Fruit fly (Drosophila melanogaster): ENCODE measurements around the gene Cow.

dm6 chr3R:23056753-23057152 is 55.8 kb downstream of the Cow start:
- TF ChIP-seq net (GFP tag; optimal IDR thresholded peaks at IDR 0.05) (no peak), svp (GFP tag) (no peak), OdsH (GFP tag; optimal IDR thresholded peaks at IDR 0.05) (no peak), CG10631 (GFP tag; optimal IDR thresholded peaks at IDR 0.05) (no peak), acj6 (GFP tag; optimal IDR thresholded peaks at IDR 0.05) (no peak)

All from whole organism, prepupa.